Worm (Caenorhabditis elegans): ENCODE measurements around the gene F10B5.2.

The F10B5.2 gene

DNA sequence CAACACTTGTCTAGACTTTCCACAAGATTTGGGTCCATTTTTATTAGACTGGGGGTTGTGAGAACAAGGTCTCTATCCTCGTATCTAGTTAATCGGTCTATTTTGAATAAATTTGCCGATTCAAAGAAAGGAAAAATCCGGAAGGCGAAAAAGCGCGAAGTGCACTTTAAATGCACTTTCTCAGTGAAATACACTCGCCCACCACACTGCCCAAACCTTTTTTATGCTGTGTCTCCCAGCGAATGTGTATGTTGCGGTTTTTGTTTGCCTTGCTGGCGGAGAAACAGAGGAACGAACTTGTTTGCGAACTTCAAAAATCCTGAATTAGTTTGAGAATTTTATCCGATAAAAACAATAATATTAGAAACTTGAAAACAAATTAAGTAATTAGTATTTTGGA is 13.8 kb upstream of the F10B5.2 start:
- TF ChIP-seq nhr-77 (tag; optimal IDR thresholded peaks at IDR 0.05), result no peak
- no peak for TF ChIP-seq fkh-10 (GFP tag; optimal IDR thresholded peaks at IDR 0.05)
- no peak for TF ChIP-seq isw-1 (GFP tag; IDR thresholded peaks at IDR 0.05)
- TF ChIP-seq ceh-63 (GFP tag; optimal IDR thresholded peaks at IDR 0.05), result no peak
- TF ChIP-seq nhr-237 (tag; optimal IDR thresholded peaks at IDR 0.05), result no peak
- no peak for TF ChIP-seq vab-15 (tag; optimal IDR thresholded peaks at IDR 0.05)
- peak; percentile 24 for TF ChIP-seq skn-1 (tag; optimal IDR thresholded peaks at IDR 0.05)
- TF ChIP-seq ets-5 (GFP tag; IDR thresholded peaks at IDR 0.05), result no peak
- peak; percentile 21 for TF ChIP-seq blmp-1 (tag; optimal IDR thresholded peaks at IDR 0.05)
- TF ChIP-seq pax-3 (tag; optimal IDR thresholded peaks at IDR 0.05), result no peak
- no peak for TF ChIP-seq fkh-8 (tag; optimal IDR thresholded peaks at IDR 0.05)
- peak; percentile 5 for TF ChIP-seq aly-2 (tag; optimal IDR thresholded peaks at IDR 0.05)
- no peak for TF ChIP-seq lin-13 (GFP tag; optimal IDR thresholded peaks at IDR 0.05)
- TF ChIP-seq tbx-2 (tag; optimal IDR thresholded peaks at IDR 0.05), result no peak
- no peak for TF ChIP-seq sox-4 (tag; optimal IDR thresholded peaks at IDR 0.05)
- no peak for TF ChIP-seq mdl-1 (tag; optimal IDR thresholded peaks at IDR 0.05)
- TF ChIP-seq pqm-1 (tag; optimal IDR thresholded peaks at IDR 0.05), result no peak
- TF ChIP-seq nhr-28 (tag; optimal IDR thresholded peaks at IDR 0.05), result no peak
- TF ChIP-seq xbp-1 (tag; optimal IDR thresholded peaks at IDR 0.05), result no peak
- no peak for TF ChIP-seq ceh-82 (tag; optimal IDR thresholded peaks at IDR 0.05)
- TF ChIP-seq aha-1 (tag; optimal IDR thresholded peaks at IDR 0.05), result no peak
- TF ChIP-seq nhr-19 (GFP tag; conservative IDR thresholded peaks at IDR 0.05), result no peak
- TF ChIP-seq Y116A8C.19 (tag; optimal IDR thresholded peaks at IDR 0.05; ENCODE audit: borderline replicate concordance), result no peak
- no peak for TF ChIP-seq lir-3 (tag; optimal IDR thresholded peaks at IDR 0.05; ENCODE audit: poor library complexity)
- TF ChIP-seq ceh-8 (GFP tag; optimal IDR thresholded peaks at IDR 0.05), result no peak
- TF ChIP-seq mep-1 (tag; optimal IDR thresholded peaks at IDR 0.05), result peak; percentile 8
- TF ChIP-seq C34B4.2 (tag; optimal IDR thresholded peaks at IDR 0.05), result no peak
- peak; percentile 33 for TF ChIP-seq lin-14 (GFP tag; optimal IDR thresholded peaks at IDR 0.05)

DNA sequence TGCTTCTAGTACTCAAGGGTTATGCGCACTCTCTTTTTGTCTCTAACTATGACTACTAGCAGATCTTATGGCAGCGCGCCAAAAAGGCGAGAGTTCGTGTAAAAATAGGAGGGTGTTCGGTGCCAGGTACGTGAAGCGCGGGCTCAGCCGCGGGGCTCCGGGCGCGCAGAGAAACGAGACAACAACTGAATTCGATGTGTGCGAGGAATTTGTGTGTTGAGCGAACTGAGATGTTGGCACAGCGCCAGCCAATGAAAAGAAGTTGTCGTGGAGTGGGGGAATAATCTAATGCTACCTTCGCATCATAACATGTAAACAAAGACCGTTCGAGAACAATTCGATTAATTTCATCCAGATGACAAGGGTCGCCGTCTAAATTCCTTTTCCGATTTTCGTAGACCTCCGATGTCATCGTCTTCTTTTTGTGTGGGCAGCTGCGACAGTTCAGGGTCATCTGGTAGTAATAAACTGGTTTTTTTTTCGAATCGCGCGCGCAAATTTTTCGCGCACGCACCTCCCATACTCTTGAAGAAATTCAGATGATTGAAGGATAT is 13.1 kb upstream of the F10B5.2 start:
- TF ChIP-seq jun-1 (tag; optimal IDR thresholded peaks at IDR 0.05) (peak; percentile 66), fos-1 (tag; optimal IDR thresholded peaks at IDR 0.05) (no peak), lin-35 (GFP tag; optimal IDR thresholded peaks at IDR 0.05) (peak; percentile 5 to 67), nhr-237 (tag; optimal IDR thresholded peaks at IDR 0.05) (no peak), ama-1 (optimal IDR thresholded peaks at IDR 0.05) (no peak), nhr-28 (tag; optimal IDR thresholded peaks at IDR 0.05) (no peak), ceh-82 (tag; optimal IDR thresholded peaks at IDR 0.05) (peak in 1 of 3 experiments; percentile 53), mdl-1 (tag; optimal IDR thresholded peaks at IDR 0.05) (peak in 1 of 2 experiments; percentile 15), snu-23 (GFP tag; optimal IDR thresholded peaks at IDR 0.05) (peak; percentile 73), nhr-85 (tag) (peak; percentile 97), skn-1 (tag; optimal IDR thresholded peaks at IDR 0.05) (peak; percentile 2), tbx-2 (tag; optimal IDR thresholded peaks at IDR 0.05) (peak; percentile 26), nhr-20 (tag; optimal IDR thresholded peaks at IDR 0.05) (peak; percentile 69), fkh-8 (tag; optimal IDR thresholded peaks at IDR 0.05) (peak; percentile 79), elt-3 (tag; optimal IDR thresholded peaks at IDR 0.05) (peak in 5 of 6 experiments; percentile 20 to 83 (median 53)), ztf-4 (tag; optimal IDR thresholded peaks at IDR 0.05) (peak; percentile 48), aha-1 (tag; optimal IDR thresholded peaks at IDR 0.05) (no peak), unc-130 (tag; optimal IDR thresholded peaks at IDR 0.05) (peak; percentile 68), nhr-47 (tag; optimal IDR thresholded peaks at IDR 0.05) (peak; percentile 24), egl-13 (tag; optimal IDR thresholded peaks at IDR 0.05) (peak; percentile 9), ceh-88 (GFP tag; IDR thresholded peaks at IDR 0.05) (no peak), C16A3.4 (tag; optimal IDR thresholded peaks at IDR 0.05) (no peak), aly-2 (tag; optimal IDR thresholded peaks at IDR 0.05) (no peak), lin-13 (GFP tag; optimal IDR thresholded peaks at IDR 0.05) (peak; percentile 63), ztf-11 (tag; optimal IDR thresholded peaks at IDR 0.05) (no peak), sptf-1 (tag; optimal IDR thresholded peaks at IDR 0.05) (no peak), ceh-8 (GFP tag; optimal IDR thresholded peaks at IDR 0.05) (peak; percentile 24), blmp-1 (tag; optimal IDR thresholded peaks at IDR 0.05) (peak; percentile 82), grh-1 (GFP tag; IDR thresholded peaks at IDR 0.05) (peak; percentile 96), xbp-1 (tag; optimal IDR thresholded peaks at IDR 0.05) (peak; percentile 12), nhr-77 (tag; optimal IDR thresholded peaks at IDR 0.05) (peak; percentile 68), ceh-63 (GFP tag; optimal IDR thresholded peaks at IDR 0.05) (no peak), dpl-1 (GFP tag; optimal IDR thresholded peaks at IDR 0.05) (peak; percentile 44 to 61 (median 51)), rnt-1 (tag; optimal IDR thresholded peaks at IDR 0.05) (no peak), efl-1 (optimal IDR thresholded peaks at IDR 0.05) (peak; percentile 19 to 20), efl-1 (GFP tag; optimal IDR thresholded peaks at IDR 0.05 in 1 of 2) (peak in 1 of 2 experiments; percentile 61), lin-14 (GFP tag; optimal IDR thresholded peaks at IDR 0.05) (peak; percentile 87)

All from whole organism, L1 larva.